Worm (Caenorhabditis elegans) whole organism, L2 larva: Measurements from ENCODE around the gene skr-20.

Source experiments
- ZK546.5 ChIP-seq: sonication (generic microtip); optimal IDR thresholded peaks from 2 replicates; lab custom pipeline; 2017; ENCODE audit warnings: missing biosample characterization, missing genetic modification characterization
- elt-1 ChIP-seq: fragments of 150-350 bp; optimal IDR thresholded peaks from 2 replicates; lab custom pipeline; 2014; ENCODE audit warnings: missing biosample characterization, missing genetic modification characterization
- lsy-2 ChIP-seq, 2 experiments: fragments of 150-350 bp in 1 of 2; sonication (generic microtip) in 1 of 2; optimal IDR thresholded peaks; 2 replicates each; lab custom pipeline; 2014 to 2017; ENCODE audit warnings: missing biosample characterization in 2 of 2, missing genetic modification characterization in 2 of 2
- nhr-237 ChIP-seq: fragments of 150-350 bp; optimal IDR thresholded peaks from 2 replicates; lab custom pipeline; 2014; ENCODE audit warnings: missing biosample characterization, missing genetic modification characterization
- nhr-25 ChIP-seq: fragments of 150-350 bp; sonication (generic microtip); optimal IDR thresholded peaks from 3 replicates; lab custom pipeline; 2014; ENCODE audit warnings: missing biosample characterization, missing genetic modification characterization
- snpc-4 ChIP-seq: fragments of 150-350 bp; optimal IDR thresholded peaks from 2 replicates; lab custom pipeline; 2014; ENCODE audit warnings: missing biosample characterization, missing genetic modification characterization
- unc-62 ChIP-seq: fragments of 150-350 bp; optimal IDR thresholded peaks from 2 replicates; lab custom pipeline; 2014; ENCODE audit warnings: missing biosample characterization, missing genetic modification reagents, missing genetic modification characterization

ce11 chrX:13217940-13218339 is 5.4 kb downstream of the skr-20 start:
- TF ChIP-seq ZK546.5 (tag; lab: Kevin White, UChicago) = no peak
- no peak for TF ChIP-seq nhr-25 (tag; lab: Kevin White, UChicago)
- TF ChIP-seq nhr-237 (tag; lab: Kevin White, UChicago) = no peak
- TF ChIP-seq unc-62 (GFP tag; lab: Kevin White, UChicago) = no peak
- no peak for TF ChIP-seq lsy-2 (tag; optimal IDR thresholded peaks at IDR 0.05; lab: Kevin White, UChicago)
- no peak for TF ChIP-seq elt-1 (tag; lab: Kevin White, UChicago)
- no peak for TF ChIP-seq snpc-4 (tag; lab: Kevin White, UChicago)
